Worm (Caenorhabditis elegans) whole organism, early embryonic: Measurements from ENCODE around the gene C06H5.8.

Source experiments
- B0310.2 ChIP-seq: sonication (generic microtip); optimal IDR thresholded peaks from 2 replicates; lab custom pipeline; 2016; ENCODE audit warnings: mild to moderate bottlenecking, missing genetic modification characterization, missing compliant biosample characterization
- F13C5.2 ChIP-seq: sonication (generic microtip); optimal IDR thresholded peaks from 2 replicates; lab custom pipeline; 2017; ENCODE audit warnings: mild to moderate bottlenecking, missing genetic modification characterization, inconsistent platforms, missing compliant biosample characterization
- aly-1 ChIP-seq: sonication (generic microtip); optimal IDR thresholded peaks from 2 replicates; lab custom pipeline; 2016; ENCODE audit warnings: missing genetic modification characterization, missing compliant biosample characterization
- ama-1 ChIP-seq: fragments of 150-350 bp; optimal IDR thresholded peaks from 2 replicates; lab custom pipeline; 2014
- ceh-13 ChIP-seq: fragments of 200-800 bp; sonication (Bioruptor generic); optimal IDR thresholded peaks from 2 replicates; lab custom pipeline; 2018; ENCODE audit warnings: mild to moderate bottlenecking, missing genetic modification characterization, missing compliant biosample characterization
- ceh-36 ChIP-seq: sonication (generic microtip); optimal IDR thresholded peaks from 2 replicates; lab custom pipeline; 2016; ENCODE audit warnings: missing genetic modification characterization, inconsistent platforms, missing compliant biosample characterization
- ets-7 ChIP-seq: sonication (generic microtip); optimal IDR thresholded peaks from 2 replicates; lab custom pipeline; 2016; ENCODE audit warnings: missing genotype, missing genetic modification characterization, missing compliant biosample characterization
- flt-1 ChIP-seq: fragments of 200-800 bp; sonication (Bioruptor generic); IDR thresholded peaks from 2 replicates; pipeline ENCODE4 v1.3.6; 2022; ENCODE audit warnings: missing genetic modification characterization, missing compliant biosample characterization
- hmbx-1 ChIP-seq: sonication (generic microtip); optimal IDR thresholded peaks from 2 replicates; lab custom pipeline; 2016; ENCODE audit warnings: mild to moderate bottlenecking, missing genetic modification characterization, missing compliant biosample characterization
- hmg-4 ChIP-seq: fragments of 200-800 bp; sonication (Bioruptor generic); optimal IDR thresholded peaks from 2 replicates; lab custom pipeline; 2018; ENCODE audit warnings: mild to moderate bottlenecking, missing genetic modification characterization, missing compliant biosample characterization
- hnd-1 ChIP-seq: sonication (generic microtip); optimal IDR thresholded peaks from 2 replicates; lab custom pipeline; 2016; ENCODE audit warnings: missing genetic modification characterization, missing compliant biosample characterization
- pes-1 ChIP-seq: fragments of 200-800 bp; sonication (Bioruptor generic); IDR thresholded peaks from 2 replicates; pipeline ENCODE4 v1.3.6; 2022; ENCODE audit warnings: missing genetic modification reagents, missing genetic modification characterization, missing compliant biosample characterization
- scrt-1 ChIP-seq: fragments of 200-800 bp; sonication (Bioruptor generic); IDR thresholded peaks from 2 replicates; pipeline ENCODE4 v1.3.6; 2022; ENCODE audit warnings: missing genetic modification characterization, missing compliant biosample characterization
- sea-1 ChIP-seq: fragments of 200-800 bp; sonication (Bioruptor generic); conservative IDR thresholded peaks from 2 replicates; pipeline ENCODE4 v1.3.6; 2022; ENCODE audit warnings: missing genetic modification characterization, missing compliant biosample characterization
- tbx-11 ChIP-seq: fragments of 200-800 bp; sonication (Bioruptor generic); IDR thresholded peaks from 2 replicates; pipeline ENCODE4 v1.3.6; 2022; ENCODE audit warnings: missing genetic modification characterization, missing compliant biosample characterization
- tbx-37 ChIP-seq: fragments of 200-800 bp; sonication (Bioruptor generic); conservative IDR thresholded peaks from 2 replicates; pipeline ENCODE4 v1.3.6; 2022; ENCODE audit warnings: missing genetic modification reagents, missing genetic modification characterization, missing compliant biosample characterization
- tra-4 ChIP-seq: sonication (generic microtip); optimal IDR thresholded peaks from 2 replicates; lab custom pipeline; 2017; ENCODE audit warnings: missing genetic modification characterization, missing compliant biosample characterization

The C06H5.8 gene

DNA sequence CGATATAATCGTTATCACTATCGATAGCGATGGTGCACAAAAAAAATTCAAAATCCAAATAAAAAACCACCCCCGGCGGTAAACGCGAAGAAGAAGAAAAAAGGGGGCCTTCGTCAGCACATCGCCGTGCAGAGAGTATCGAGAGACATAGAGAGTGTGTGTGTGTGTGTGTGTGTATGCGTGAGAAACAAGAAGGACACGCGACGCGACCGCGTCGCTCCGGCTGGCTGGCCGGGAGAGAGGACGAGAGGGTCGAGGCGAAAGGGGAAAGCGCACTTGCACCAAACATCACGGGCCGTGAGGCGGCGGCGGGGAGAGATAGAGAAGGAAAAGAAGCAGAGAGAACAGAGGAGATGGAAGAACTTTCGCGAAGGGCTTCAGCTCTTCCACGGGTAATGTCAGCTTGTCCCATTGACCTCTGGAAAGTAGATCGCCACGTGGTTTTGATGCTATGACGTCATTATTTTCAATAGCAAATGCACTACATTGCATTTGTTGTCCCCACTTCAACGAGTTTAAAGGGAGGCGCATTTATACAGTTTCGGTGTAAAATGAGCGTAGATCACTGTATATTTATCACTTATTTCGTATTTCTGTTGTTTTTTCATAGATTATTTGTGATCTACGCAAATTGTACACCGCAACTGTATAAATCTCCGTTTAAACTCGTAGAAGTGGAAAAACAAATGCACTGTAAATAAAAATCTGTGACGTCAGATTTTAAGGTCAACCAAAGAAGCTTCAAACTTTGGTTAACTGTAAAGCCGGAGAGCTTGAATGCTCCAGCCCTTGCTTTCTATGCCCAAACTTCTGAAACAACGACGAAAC, 32.6 kb downstream of the C06H5.8 start, which contains the start of gene Y59A8B.24:
Gene Y59A8B.24 (plus strand): TSS at position 778 of the 828 bp plus-strand sequence.
- TF ChIP-seq tra-4 (tag; lab: Kevin White, UChicago), result no peak
- TF ChIP-seq sea-1 (GFP tag; lab: Robert Waterston, UW), result peak; percentile 60; the same call in 1 of the 2 replicates
- TF ChIP-seq hmbx-1 (tag; lab: Kevin White, UChicago), result no peak
- TF ChIP-seq ama-1 (lab: Kevin White, UChicago), result no peak
- 0 out of 2 replicates have a peak, but pooled peaks have one; percentile 7 for TF ChIP-seq pes-1 (GFP tag; lab: Robert Waterston, UW)
- no peak for TF ChIP-seq tbx-11 (GFP tag; lab: Robert Waterston, UW)
- TF ChIP-seq hmg-4 (GFP tag; lab: Kevin White, UChicago), result peak; percentile 78
- peak; percentile 81 for TF ChIP-seq F13C5.2 (tag; lab: Kevin White, UChicago)
- TF ChIP-seq ceh-36 (tag; lab: Kevin White, UChicago), result no peak
- TF ChIP-seq flt-1 (GFP tag; lab: Robert Waterston, UW), result peak; percentile 37; the same call in 1 of the 2 replicates
- TF ChIP-seq aly-1 (tag; lab: Kevin White, UChicago), result peak; percentile 78
- TF ChIP-seq hnd-1 (tag; lab: Kevin White, UChicago), result no peak
- TF ChIP-seq scrt-1 (GFP tag; lab: Robert Waterston, UW), result peak; percentile 57; the same call in 1 of the 2 replicates
- TF ChIP-seq ets-7, result no peak
- TF ChIP-seq B0310.2 (tag; lab: Kevin White, UChicago), result no peak
- TF ChIP-seq tbx-37 (GFP tag; lab: Robert Waterston, UW), result no peak
- no peak for TF ChIP-seq ceh-13

DNA sequence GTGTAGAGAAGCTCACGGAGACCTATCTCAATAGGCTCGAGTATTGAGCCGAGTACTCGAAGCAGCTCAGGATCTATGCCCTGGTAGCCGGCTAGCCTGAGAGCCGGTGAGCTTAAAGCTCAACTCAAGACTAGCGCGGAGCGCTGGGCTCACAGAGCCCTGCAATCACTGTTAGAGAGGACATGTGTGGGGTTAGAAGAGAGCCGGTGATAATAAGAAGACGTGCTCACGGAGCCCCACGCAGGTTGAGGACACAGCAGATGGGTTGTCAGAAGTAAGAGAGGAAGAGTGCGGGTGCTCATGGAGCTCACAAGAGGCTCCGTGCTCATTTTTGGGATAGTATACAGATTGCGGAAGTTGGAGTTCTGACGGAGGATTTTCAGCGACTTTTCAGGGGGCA, 33.5 kb downstream of the C06H5.8 start:
- no peak for TF ChIP-seq pes-1 (GFP tag; lab: Robert Waterston, UW)
- TF ChIP-seq ceh-13, result no peak
- TF ChIP-seq ama-1 (lab: Kevin White, UChicago), result no peak
- TF ChIP-seq hmbx-1 (tag; lab: Kevin White, UChicago), result no peak

DNA sequence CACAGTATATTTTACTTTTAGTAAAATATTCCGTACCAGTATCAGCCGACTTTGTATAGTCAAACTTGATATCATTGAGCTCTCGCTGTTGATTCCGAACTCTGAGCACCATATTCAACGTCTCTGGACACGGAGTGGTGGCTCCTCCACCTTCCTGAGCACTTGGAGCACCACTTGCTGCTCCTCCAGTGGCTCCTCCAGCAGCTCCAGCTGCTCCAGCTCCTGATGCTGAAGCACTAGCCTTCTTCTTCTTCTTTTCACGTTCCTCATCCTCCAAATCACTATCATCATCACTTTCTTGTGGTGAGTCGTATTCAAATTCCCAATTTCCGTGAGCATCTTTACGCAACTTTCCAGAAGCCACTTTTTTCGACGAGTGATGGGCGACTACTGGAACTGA, 37.3 kb downstream of the C06H5.8 start:
- no peak for TF ChIP-seq hmbx-1 (tag; lab: Kevin White, UChicago)
- TF ChIP-seq F13C5.2 (tag; lab: Kevin White, UChicago), result no peak
- no peak for TF ChIP-seq scrt-1 (GFP tag; lab: Robert Waterston, UW)
- no peak for TF ChIP-seq pes-1 (GFP tag; lab: Robert Waterston, UW)
- no peak for TF ChIP-seq flt-1 (GFP tag; lab: Robert Waterston, UW)
- TF ChIP-seq sea-1 (GFP tag; lab: Robert Waterston, UW), result no peak
- TF ChIP-seq B0310.2 (tag; lab: Kevin White, UChicago), result no peak
- TF ChIP-seq aly-1 (tag; lab: Kevin White, UChicago), result no peak
- TF ChIP-seq ceh-36 (tag; lab: Kevin White, UChicago), result no peak
- no peak for TF ChIP-seq ceh-13
- no peak for TF ChIP-seq hmg-4 (GFP tag; lab: Kevin White, UChicago)
- TF ChIP-seq ama-1 (lab: Kevin White, UChicago), result no peak
- no peak for TF ChIP-seq tbx-37 (GFP tag; lab: Robert Waterston, UW)
- TF ChIP-seq ets-7, result no peak
- no peak for TF ChIP-seq tbx-11 (GFP tag; lab: Robert Waterston, UW)
- no peak for TF ChIP-seq tra-4 (tag; lab: Kevin White, UChicago)
- no peak for TF ChIP-seq hnd-1 (tag; lab: Kevin White, UChicago)

DNA sequence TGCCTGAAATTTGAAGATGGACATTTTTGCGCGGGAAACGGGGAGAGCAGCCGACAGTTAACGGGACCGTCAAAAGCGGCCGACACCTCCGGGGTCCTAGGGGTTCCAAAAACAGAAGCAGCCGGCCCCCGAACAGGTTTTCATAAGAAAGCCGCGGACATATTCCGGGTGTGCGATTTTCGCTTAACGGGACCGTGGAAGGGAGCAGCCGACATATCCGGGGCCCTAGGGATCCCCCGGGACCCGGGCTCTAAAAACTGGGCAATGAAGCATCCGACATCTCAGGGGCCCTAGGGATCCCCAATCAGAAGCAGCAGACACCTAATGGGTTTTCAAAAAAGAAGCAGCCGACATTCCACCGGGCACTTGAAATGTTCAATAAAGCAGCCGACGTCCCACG, 43.7 kb downstream of the C06H5.8 start:
- TF ChIP-seq ets-7 (no peak), tbx-37 (GFP tag; lab: Robert Waterston, UW) (no peak), pes-1 (GFP tag; lab: Robert Waterston, UW) (no peak), tbx-11 (GFP tag; lab: Robert Waterston, UW) (no peak), aly-1 (tag; lab: Kevin White, UChicago) (no peak), scrt-1 (GFP tag; lab: Robert Waterston, UW) (peak; percentile 42; the same call in 1 of the 2 replicates), hnd-1 (tag; lab: Kevin White, UChicago) (no peak), F13C5.2 (tag; lab: Kevin White, UChicago) (no peak)

DNA sequence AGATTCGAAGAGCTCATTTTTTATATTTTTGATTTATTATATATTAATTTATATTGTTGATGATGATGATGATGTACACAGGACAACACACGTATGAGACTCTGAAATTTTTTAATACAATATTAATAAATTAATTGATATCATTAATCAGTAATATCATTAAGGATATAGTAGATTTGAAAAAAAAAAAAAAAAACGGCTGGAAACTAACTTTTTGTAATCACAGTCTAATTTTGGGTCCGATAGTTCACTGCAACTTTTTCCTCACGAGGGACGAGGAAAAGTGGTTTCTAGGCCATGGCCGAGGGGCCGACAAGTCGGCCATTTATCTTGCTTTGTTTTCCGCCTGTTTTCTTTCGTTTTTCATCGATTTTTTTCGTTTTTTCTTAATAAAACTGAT, 47.9 kb downstream of the C06H5.8 start, which contains the start of gene gck-3:
Gene gck-3 (minus strand): TSS at position 101 of the 400 bp plus-strand sequence.
- TF ChIP-seq pes-1 (GFP tag; lab: Robert Waterston, UW) (no peak), F13C5.2 (tag; lab: Kevin White, UChicago) (no peak), scrt-1 (GFP tag; lab: Robert Waterston, UW) (no peak), ceh-36 (tag; lab: Kevin White, UChicago) (no peak), hmbx-1 (tag; lab: Kevin White, UChicago) (no peak), hmg-4 (GFP tag; lab: Kevin White, UChicago) (no peak), ets-7 (no peak), ama-1 (lab: Kevin White, UChicago) (no peak), tra-4 (tag; lab: Kevin White, UChicago) (no peak), hnd-1 (tag; lab: Kevin White, UChicago) (no peak), B0310.2 (tag; lab: Kevin White, UChicago) (no peak)
